5 worm cellular contexts compared by ENCODE assay signal in the genomic region with DNA sequence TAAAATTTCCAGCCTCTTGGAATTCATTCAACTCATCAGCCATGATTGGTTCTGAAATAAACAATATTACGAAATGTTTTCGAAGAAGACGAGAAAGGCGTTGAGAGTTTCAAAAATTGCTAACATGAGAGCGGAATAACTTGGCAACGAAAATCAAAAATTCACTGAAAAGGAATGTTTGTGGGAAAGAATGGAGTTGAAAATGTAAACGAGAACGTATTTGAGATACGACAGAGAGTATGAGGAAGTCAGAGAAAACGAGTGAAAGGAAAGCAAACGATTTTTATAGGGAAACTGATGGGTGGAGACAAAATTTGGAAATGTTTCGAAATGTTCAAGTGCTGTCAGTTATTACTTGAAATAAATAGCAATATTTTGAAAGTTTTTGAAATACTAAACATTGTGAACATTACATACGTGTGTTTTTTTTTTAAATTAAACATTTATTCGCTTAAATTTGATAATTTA.
TF ChIP-seq lines count a peak whose summit lies in the region.

TSS of gene rop-1 (minus strand) at position 51 of the 468 bp plus-strand sequence.

TF ChIP-seq in whole organism, L1 larva, 84 proteins besides CTCF, POLR2A, EP300 and RAD21 (continues in another document):
- peak; percentile 35 for TF ChIP-seq lin-14 (GFP tag; optimal IDR thresholded peaks at IDR 0.05; lab: Kevin White, UChicago)
- no peak for TF ChIP-seq Y116A8C.19 (tag; optimal IDR thresholded peaks at IDR 0.05; lab: Kevin White, UChicago; ENCODE audit: borderline replicate concordance)
- TF ChIP-seq fos-1 (tag; optimal IDR thresholded peaks at IDR 0.05; lab: Kevin White, UChicago) = no peak
- peak in 1 of 2 experiments; percentile 28 for TF ChIP-seq lin-35 (GFP tag; optimal IDR thresholded peaks at IDR 0.05; lab: Kevin White, UChicago)
- no peak for TF ChIP-seq C04F5.9 (tag; optimal IDR thresholded peaks at IDR 0.05; lab: Kevin White, UChicago)
- TF ChIP-seq efl-1 (optimal IDR thresholded peaks at IDR 0.05; lab: Kevin White, UChicago) = peak in 1 of 2 experiments; percentile 26
- TF ChIP-seq efl-1 (GFP tag; optimal IDR thresholded peaks at IDR 0.05 in 1 of 2; lab: Kevin White, UChicago) = peak in 1 of 2 experiments; percentile 4
- no peak for TF ChIP-seq dsc-1 (tag; optimal IDR thresholded peaks at IDR 0.05; lab: Kevin White, UChicago)
- peak; percentile 5 for TF ChIP-seq elt-2 (tag; optimal IDR thresholded peaks at IDR 0.05; lab: Kevin White, UChicago)
- no peak for TF ChIP-seq unc-98 (GFP tag; IDR thresholded peaks at IDR 0.05; lab: Robert Waterston, UW)
- peak; percentile 67 for TF ChIP-seq skn-1 (tag; optimal IDR thresholded peaks at IDR 0.05; lab: Kevin White, UChicago)
- peak; percentile 89 for TF ChIP-seq blmp-1 (tag; optimal IDR thresholded peaks at IDR 0.05; lab: Kevin White, UChicago)
- peak in 1 of 2 experiments; percentile 52 for TF ChIP-seq lsy-2 (tag; optimal IDR thresholded peaks at IDR 0.05; lab: Kevin White, UChicago)
- TF ChIP-seq pqm-1 (tag; optimal IDR thresholded peaks at IDR 0.05; lab: Kevin White, UChicago) = no peak
- TF ChIP-seq ceh-82 (tag; optimal IDR thresholded peaks at IDR 0.05; lab: Kevin White, UChicago) = peak in 1 of 3 experiments; percentile 3
- no peak for TF ChIP-seq lin-39 (tag; optimal IDR thresholded peaks at IDR 0.05; lab: Kevin White, UChicago)

TF ChIP-seq in whole organism, L2 larva, 48 proteins besides CTCF, POLR2A, EP300 and RAD21 (continues in another document):
- TF ChIP-seq aly-2 (tag; optimal IDR thresholded peaks at IDR 0.05; lab: Kevin White, UChicago) (no peak), mbf-1 (tag; optimal IDR thresholded peaks at IDR 0.05; lab: Kevin White, UChicago) (no peak), ztf-4 (tag; optimal IDR thresholded peaks at IDR 0.05; lab: Kevin White, UChicago) (no peak), nhr-77 (tag; optimal IDR thresholded peaks at IDR 0.05; lab: Kevin White, UChicago) (no peak), ama-1 (optimal IDR thresholded peaks at IDR 0.05; lab: Kevin White, UChicago) (peak; percentile 19), lin-11 (tag; optimal IDR thresholded peaks at IDR 0.05; lab: Kevin White, UChicago) (no peak), lsy-2 (tag; optimal IDR thresholded peaks at IDR 0.05; lab: Kevin White, UChicago) (peak in 1 of 2 experiments; percentile 15), blmp-1 (tag; optimal IDR thresholded peaks at IDR 0.05; lab: Kevin White, UChicago; ENCODE audit: insufficient read depth) (peak; percentile 53), ceh-82 (tag; optimal IDR thresholded peaks at IDR 0.05; lab: Kevin White, UChicago) (no peak), nhr-21 (tag; optimal IDR thresholded peaks at IDR 0.05; lab: Kevin White, UChicago) (no peak), elt-1 (tag; optimal IDR thresholded peaks at IDR 0.05; lab: Kevin White, UChicago) (no peak), nhr-23 (tag; optimal IDR thresholded peaks at IDR 0.05; lab: Kevin White, UChicago) (no peak), sem-4 (tag; optimal IDR thresholded peaks at IDR 0.05; lab: Kevin White, UChicago) (no peak), nhr-11 (tag; optimal IDR thresholded peaks at IDR 0.05; lab: Kevin White, UChicago) (no peak), snpc-4 (tag; optimal IDR thresholded peaks at IDR 0.05; lab: Kevin White, UChicago) (no peak), mab-5 (tag; optimal IDR thresholded peaks at IDR 0.05; lab: Kevin White, UChicago) (no peak), fos-1 (tag; optimal IDR thresholded peaks at IDR 0.05; lab: Kevin White, UChicago) (peak; percentile 48), nhr-129 (tag; optimal IDR thresholded peaks at IDR 0.05; lab: Kevin White, UChicago) (peak; percentile 88)

TF ChIP-seq in whole organism, L3 larva, 47 proteins besides CTCF, POLR2A, EP300 and RAD21:
- TF ChIP-seq pha-4 (tag; optimal IDR thresholded peaks at IDR 0.05; lab: Kevin White, UChicago) = peak; percentile 62
- TF ChIP-seq jun-1 (tag; optimal IDR thresholded peaks at IDR 0.05; lab: Kevin White, UChicago) = no peak
- peak; percentile 7 for TF ChIP-seq nfya-1 (tag; optimal IDR thresholded peaks at IDR 0.05; lab: Kevin White, UChicago; ENCODE audit: insufficient read depth)
- peak; percentile 13 for TF ChIP-seq elt-2 (tag; optimal IDR thresholded peaks at IDR 0.05; lab: Kevin White, UChicago)
- no peak for TF ChIP-seq nhr-11 (tag; optimal IDR thresholded peaks at IDR 0.05; lab: Kevin White, UChicago)
- peak; percentile 32 for TF ChIP-seq pqm-1 (tag; optimal IDR thresholded peaks at IDR 0.05; lab: Kevin White, UChicago)
TF ChIP-seq in whole organism, L3 larva: peak in this region for 4.

TF ChIP-seq in whole organism, L4 larva, 104 proteins besides CTCF, POLR2A, EP300 and RAD21:
- TF ChIP-seq pqm-1 (tag; optimal IDR thresholded peaks at IDR 0.05; lab: Kevin White, UChicago) (peak; percentile 12), dve-1 (tag; optimal IDR thresholded peaks at IDR 0.05; lab: Kevin White, UChicago; ENCODE audit: insufficient read depth) (peak; percentile 58), ama-1 (optimal IDR thresholded peaks at IDR 0.05; lab: Kevin White, UChicago) (peak; percentile 59), zip-2 (tag; optimal IDR thresholded peaks at IDR 0.05; lab: Kevin White, UChicago) (peak; percentile 94), nhr-28 (tag; optimal IDR thresholded peaks at IDR 0.05; lab: Kevin White, UChicago) (peak; percentile 37), nhr-10 (tag; optimal IDR thresholded peaks at IDR 0.05; lab: Kevin White, UChicago) (no peak), D1046.2 (GFP tag; IDR thresholded peaks at IDR 0.05; lab: Robert Waterston, UW) (no peak), F49E8.2 (tag; optimal IDR thresholded peaks at IDR 0.05; lab: Kevin White, UChicago; ENCODE audit: borderline replicate concordance) (no peak), pha-4 (GFP tag; IDR thresholded peaks at IDR 0.05; lab: Robert Waterston, UW) (no peak), pha-4 (tag; optimal IDR thresholded peaks at IDR 0.05; lab: Kevin White, UChicago) (peak; percentile 68), daf-16 (GFP tag; optimal IDR thresholded peaks at IDR 0.05; lab: Kevin White, UChicago) (no peak), daf-16 (tag; optimal IDR thresholded peaks at IDR 0.05; lab: Kevin White, UChicago) (peak; percentile 64), unc-62 (GFP tag; optimal IDR thresholded peaks at IDR 0.05 in 1 of 2; lab: Kevin White, UChicago) (no peak), unc-62 (tag; optimal IDR thresholded peaks at IDR 0.05; lab: Kevin White, UChicago) (no peak), nhr-6 (tag; optimal IDR thresholded peaks at IDR 0.05; lab: Kevin White, UChicago) (no peak)

TF ChIP-seq in whole organism, young adult, 124 proteins besides CTCF, POLR2A, EP300 and RAD21:
- TF ChIP-seq nhr-80 (tag; optimal IDR thresholded peaks at IDR 0.05; lab: Kevin White, UChicago) (peak; percentile 38), cebp-1 (GFP tag; IDR thresholded peaks at IDR 0.05; lab: Robert Waterston, UW) (0 out of 2 replicates have a peak, but pooled peaks have one; percentile 31), cebp-1 (tag; optimal IDR thresholded peaks at IDR 0.05; lab: Kevin White, UChicago) (peak; percentile 87), F37B4.10 (GFP tag; IDR thresholded peaks at IDR 0.05; lab: Robert Waterston, UW) (no peak), snpc-4 (GFP tag; optimal IDR thresholded peaks at IDR 0.05; lab: Kevin White, UChicago) (no peak), snpc-4 (tag; optimal IDR thresholded peaks at IDR 0.05; lab: Kevin White, UChicago) (peak in 1 of 4 experiments; percentile 8), lag-1 (GFP tag; IDR thresholded peaks at IDR 0.05; lab: Robert Waterston, UW) (no peak), unc-62 (GFP tag; optimal IDR thresholded peaks at IDR 0.05; lab: Kevin White, UChicago) (peak; percentile 42), let-526 (GFP tag; IDR thresholded peaks at IDR 0.05; lab: Robert Waterston, UW) (no peak), mcd-1 (GFP tag; IDR thresholded peaks at IDR 0.05; lab: Robert Waterston, UW) (no peak)
